Worm (Caenorhabditis elegans): ENCODE data around the gene fbxa-163.

fbxa-163 gene

ce11 chrII:1610630-1611029 is at the start of gene fbxa-163:
Gene fbxa-163 (minus strand): TSS chrII:1610730.
- TF ChIP-seq ref-1 (GFP tag; conservative IDR thresholded peaks at IDR 0.05) (no peak), ztf-29 (GFP tag; IDR thresholded peaks at IDR 0.05) (no peak), flt-1 (GFP tag; IDR thresholded peaks at IDR 0.05) (no peak), T22C8.4 (GFP tag; IDR thresholded peaks at IDR 0.05) (no peak), cog-1 (tag; optimal IDR thresholded peaks at IDR 0.05) (no peak), tab-1 (GFP tag; IDR thresholded peaks at IDR 0.05) (no peak), ztf-23 (GFP tag; IDR thresholded peaks at IDR 0.05) (no peak), med-1 (GFP tag; optimal IDR thresholded peaks at IDR 0.05; ENCODE audit: insufficient read depth) (no peak), klf-2 (GFP tag; conservative IDR thresholded peaks at IDR 0.05) (no peak)

- no peak for TF ChIP-seq klf-2 (GFP tag; conservative IDR thresholded peaks at IDR 0.05)
- TF ChIP-seq cog-1 (tag; optimal IDR thresholded peaks at IDR 0.05), result no peak
Observed at ce11 chrII:1657202-1657601, 46.7 kb upstream of the fbxa-163 start, which contains the start of gene ZC204.12. Gene ZC204.12 (minus strand): TSS chrII:1657302.

- TF ChIP-seq ztf-23 (GFP tag; IDR thresholded peaks at IDR 0.05) (no peak), T22C8.4 (GFP tag; IDR thresholded peaks at IDR 0.05) (no peak), tab-1 (GFP tag; IDR thresholded peaks at IDR 0.05) (no peak), cog-1 (tag; optimal IDR thresholded peaks at IDR 0.05) (no peak), ztf-29 (GFP tag; IDR thresholded peaks at IDR 0.05) (no peak), med-1 (GFP tag; optimal IDR thresholded peaks at IDR 0.05; ENCODE audit: insufficient read depth) (no peak), klf-2 (GFP tag; conservative IDR thresholded peaks at IDR 0.05) (no peak), flt-1 (GFP tag; IDR thresholded peaks at IDR 0.05) (no peak), ref-1 (GFP tag; conservative IDR thresholded peaks at IDR 0.05) (no peak)
Observed at ce11 chrII:1654917-1655316, 44.4 kb upstream of the fbxa-163 start, which contains the start of gene btb-12. Gene btb-12 (plus strand): TSS chrII:1655217.

- TF ChIP-seq tab-1 (GFP tag; IDR thresholded peaks at IDR 0.05), result no peak
- no peak for TF ChIP-seq flt-1 (GFP tag; IDR thresholded peaks at IDR 0.05)
- no peak for TF ChIP-seq ztf-29 (GFP tag; IDR thresholded peaks at IDR 0.05)
- no peak for TF ChIP-seq ref-1 (GFP tag; conservative IDR thresholded peaks at IDR 0.05)
- no peak for TF ChIP-seq med-1 (GFP tag; optimal IDR thresholded peaks at IDR 0.05; ENCODE audit: insufficient read depth)
- TF ChIP-seq klf-2 (GFP tag; conservative IDR thresholded peaks at IDR 0.05), result no peak
- no peak for TF ChIP-seq ztf-23 (GFP tag; IDR thresholded peaks at IDR 0.05)
- no peak for TF ChIP-seq cog-1 (tag; optimal IDR thresholded peaks at IDR 0.05)
- TF ChIP-seq T22C8.4 (GFP tag; IDR thresholded peaks at IDR 0.05), result no peak
Observed at ce11 chrII:1653397-1653796, 42.9 kb upstream of the fbxa-163 start, which contains the start of gene fbxb-15. Gene fbxb-15 (minus strand): TSS chrII:1653497.

ce11 chrII:1651804-1652203 is 41.3 kb upstream of the fbxa-163 start, which contains the start of gene fbxb-16:
Gene fbxb-16 (minus strand): TSS chrII:1651904.
- TF ChIP-seq flt-1 (GFP tag; IDR thresholded peaks at IDR 0.05) (no peak), ztf-29 (GFP tag; IDR thresholded peaks at IDR 0.05) (no peak), med-1 (GFP tag; optimal IDR thresholded peaks at IDR 0.05; ENCODE audit: insufficient read depth) (no peak), T22C8.4 (GFP tag; IDR thresholded peaks at IDR 0.05) (no peak), ztf-23 (GFP tag; IDR thresholded peaks at IDR 0.05) (no peak), cog-1 (tag; optimal IDR thresholded peaks at IDR 0.05) (no peak)

- TF ChIP-seq flt-1 (GFP tag; IDR thresholded peaks at IDR 0.05), result no peak
- TF ChIP-seq tab-1 (GFP tag; IDR thresholded peaks at IDR 0.05), result no peak
- no peak for TF ChIP-seq ref-1 (GFP tag; conservative IDR thresholded peaks at IDR 0.05)
- no peak for TF ChIP-seq med-1 (GFP tag; optimal IDR thresholded peaks at IDR 0.05; ENCODE audit: insufficient read depth)
- TF ChIP-seq cog-1 (tag; optimal IDR thresholded peaks at IDR 0.05), result no peak
- no peak for TF ChIP-seq T22C8.4 (GFP tag; IDR thresholded peaks at IDR 0.05)
- no peak for TF ChIP-seq klf-2 (GFP tag; conservative IDR thresholded peaks at IDR 0.05)
- no peak for TF ChIP-seq ztf-29 (GFP tag; IDR thresholded peaks at IDR 0.05)
- no peak for TF ChIP-seq ztf-23 (GFP tag; IDR thresholded peaks at IDR 0.05)
Observed at ce11 chrII:1650502-1650901, 40.0 kb upstream of the fbxa-163 start, which contains the start of gene fbxb-20. Gene fbxb-20 (minus strand): TSS chrII:1650602.

ce11 chrII:1648768-1649167 is 38.2 kb upstream of the fbxa-163 start, which contains the start of gene fbxb-21:
Gene fbxb-21 (minus strand): TSS chrII:1648868.
- TF ChIP-seq tab-1 (GFP tag; IDR thresholded peaks at IDR 0.05) (no peak), ztf-29 (GFP tag; IDR thresholded peaks at IDR 0.05) (no peak), cog-1 (tag; optimal IDR thresholded peaks at IDR 0.05) (no peak)

ce11 chrII:1646199-1646598 is 35.7 kb upstream of the fbxa-163 start, which contains the start of gene ZC204.17:
Gene ZC204.17 (minus strand): TSS chrII:1646299.
- no peak for TF ChIP-seq tab-1 (GFP tag; IDR thresholded peaks at IDR 0.05)
- no peak for TF ChIP-seq ztf-23 (GFP tag; IDR thresholded peaks at IDR 0.05)
- TF ChIP-seq flt-1 (GFP tag; IDR thresholded peaks at IDR 0.05), result no peak
- no peak for TF ChIP-seq klf-2 (GFP tag; conservative IDR thresholded peaks at IDR 0.05)
- TF ChIP-seq ref-1 (GFP tag; conservative IDR thresholded peaks at IDR 0.05), result no peak
- TF ChIP-seq T22C8.4 (GFP tag; IDR thresholded peaks at IDR 0.05), result no peak
- TF ChIP-seq med-1 (GFP tag; optimal IDR thresholded peaks at IDR 0.05; ENCODE audit: insufficient read depth), result no peak
- TF ChIP-seq ztf-29 (GFP tag; IDR thresholded peaks at IDR 0.05), result no peak
- TF ChIP-seq cog-1 (tag; optimal IDR thresholded peaks at IDR 0.05), result no peak

- no peak for TF ChIP-seq ref-1 (GFP tag; conservative IDR thresholded peaks at IDR 0.05)
- no peak for TF ChIP-seq ztf-23 (GFP tag; IDR thresholded peaks at IDR 0.05)
- no peak for TF ChIP-seq flt-1 (GFP tag; IDR thresholded peaks at IDR 0.05)
- TF ChIP-seq klf-2 (GFP tag; conservative IDR thresholded peaks at IDR 0.05), result no peak
- TF ChIP-seq med-1 (GFP tag; optimal IDR thresholded peaks at IDR 0.05; ENCODE audit: insufficient read depth), result no peak
- TF ChIP-seq ztf-29 (GFP tag; IDR thresholded peaks at IDR 0.05), result no peak
- TF ChIP-seq T22C8.4 (GFP tag; IDR thresholded peaks at IDR 0.05), result no peak
- TF ChIP-seq tab-1 (GFP tag; IDR thresholded peaks at IDR 0.05), result no peak
- no peak for TF ChIP-seq cog-1 (tag; optimal IDR thresholded peaks at IDR 0.05)
Observed at ce11 chrII:1644777-1645348, 34.3 kb upstream of the fbxa-163 start, which contains the start of gene ZC204.6. Gene ZC204.6 (minus strand): TSS chrII:1644827.

- TF ChIP-seq med-1 (GFP tag; optimal IDR thresholded peaks at IDR 0.05; ENCODE audit: insufficient read depth), result no peak
- TF ChIP-seq ztf-29 (GFP tag; IDR thresholded peaks at IDR 0.05), result no peak
- TF ChIP-seq T22C8.4 (GFP tag; IDR thresholded peaks at IDR 0.05), result no peak
- TF ChIP-seq cog-1 (tag; optimal IDR thresholded peaks at IDR 0.05), result no peak
- TF ChIP-seq flt-1 (GFP tag; IDR thresholded peaks at IDR 0.05), result no peak
- no peak for TF ChIP-seq tab-1 (GFP tag; IDR thresholded peaks at IDR 0.05)
- TF ChIP-seq ref-1 (GFP tag; conservative IDR thresholded peaks at IDR 0.05), result no peak
- TF ChIP-seq klf-2 (GFP tag; conservative IDR thresholded peaks at IDR 0.05), result no peak
- no peak for TF ChIP-seq ztf-23 (GFP tag; IDR thresholded peaks at IDR 0.05)
Observed at ce11 chrII:1640496-1640895, 30.0 kb upstream of the fbxa-163 start, which contains the start of gene srh-72. Gene srh-72 (minus strand): TSS chrII:1640596.

Data from whole organism, midembryonic.